Fruit fly (Drosophila melanogaster) whole organism, adult: ENCODE data around the gene ctrip.

Source experiments
- CG11617 ChIP-seq: fragments of 200-800 bp; sonication (Bioruptor generic); optimal IDR thresholded peaks from 2 replicates; lab custom pipeline; 2017; ENCODE audit warnings: mild to moderate bottlenecking, missing biosample characterization, missing genetic modification reagents, missing genetic modification characterization
- CG12768 ChIP-seq: fragments of 200-800 bp; sonication (Bioruptor generic); optimal IDR thresholded peaks from 2 replicates; lab custom pipeline; 2017; ENCODE audit warnings: missing biosample characterization, missing genetic modification characterization, mild to moderate bottlenecking, moderate library complexity, missing genetic modification reagents
- CG14711 ChIP-seq: fragments of 200-800 bp; sonication (Bioruptor generic); optimal IDR thresholded peaks from 2 replicates; lab custom pipeline; 2018; ENCODE audit warnings: missing biosample characterization, mild to moderate bottlenecking, missing genetic modification characterization, moderate library complexity
- CG1620 ChIP-seq: fragments of 200-800 bp; sonication (Bioruptor generic); optimal IDR thresholded peaks from 2 replicates; lab custom pipeline; 2016; ENCODE audit warnings: missing biosample characterization, missing genetic modification characterization
- CG33017 ChIP-seq: fragments of 200-800 bp; sonication (Bioruptor generic); optimal IDR thresholded peaks from 2 replicates; lab custom pipeline; 2018; ENCODE audit warnings: missing biosample characterization, mild to moderate bottlenecking, missing genetic modification characterization, moderate library complexity
- CG5204 ChIP-seq: fragments of 200-800 bp; sonication (Bioruptor generic); optimal IDR thresholded peaks from 2 replicates; lab custom pipeline; 2016; ENCODE audit warnings: missing biosample characterization, missing genetic modification characterization
- CG7045 ChIP-seq: fragments of 200-800 bp; sonication (Bioruptor generic); optimal IDR thresholded peaks from 2 replicates; lab custom pipeline; 2017; ENCODE audit warnings: missing biosample characterization, mild to moderate bottlenecking, missing genetic modification characterization
- CG7101 ChIP-seq: fragments of 200-800 bp; sonication (Bioruptor generic); optimal IDR thresholded peaks from 2 replicates; lab custom pipeline; 2018; ENCODE audit warnings: missing biosample characterization, mild to moderate bottlenecking, missing genetic modification characterization, moderate library complexity
- Clk ChIP-seq: fragments of 200-800 bp; sonication (Bioruptor generic); optimal IDR thresholded peaks from 2 replicates; lab custom pipeline; 2017; ENCODE audit warnings: missing biosample characterization, missing genetic modification characterization
- Crg-1 ChIP-seq: fragments of 200-800 bp; sonication (Bioruptor generic); optimal IDR thresholded peaks from 2 replicates; lab custom pipeline; 2016; ENCODE audit warnings: missing biosample characterization, missing genetic modification characterization
- Hr96 ChIP-seq: fragments of 200-800 bp; sonication (Bioruptor generic); optimal IDR thresholded peaks from 2 replicates; lab custom pipeline; 2016; ENCODE audit warnings: missing biosample characterization, missing genetic modification characterization
- Mnt ChIP-seq: fragments of 200-800 bp; sonication (Bioruptor generic); optimal IDR thresholded peaks from 2 replicates; lab custom pipeline; 2016; ENCODE audit warnings: missing biosample characterization, mild to moderate bottlenecking, missing genetic modification characterization
- bab1 ChIP-seq: fragments of 200-800 bp; sonication (Bioruptor generic); optimal IDR thresholded peaks from 3 replicates; lab custom pipeline; 2019; ENCODE audit warnings: missing biosample characterization, mild to moderate bottlenecking, missing genetic modification characterization, moderate library complexity
- cic ChIP-seq: fragments of 200-800 bp; sonication (Bioruptor generic); optimal IDR thresholded peaks from 2 replicates; lab custom pipeline; 2017; ENCODE audit warnings: missing biosample characterization, mild to moderate bottlenecking, missing genetic modification characterization, moderate library complexity
- cnc ChIP-seq, 2 experiments: fragments of >200 bp; optimal IDR thresholded peaks; 2 replicates each; lab custom pipeline; 2017
- kay ChIP-seq: fragments of 200-800 bp; sonication (Bioruptor generic); peaks from one replicate; lab custom pipeline; 2016; ENCODE audit warnings: missing biosample characterization, missing genetic modification characterization, borderline replicate concordance
- ovo ChIP-seq: fragments of 200-800 bp; sonication (Bioruptor generic); optimal IDR thresholded peaks from 2 replicates; lab custom pipeline; 2016; ENCODE audit warnings: missing biosample characterization, missing genetic modification characterization
- pad ChIP-seq: fragments of 200-800 bp; sonication (Bioruptor generic); optimal IDR thresholded peaks from 3 replicates; lab custom pipeline; 2017; ENCODE audit warnings: missing biosample characterization, missing genetic modification characterization, mild to moderate bottlenecking, moderate library complexity, missing genetic modification reagents
- tj ChIP-seq: fragments of 200-800 bp; sonication (Bioruptor generic); optimal IDR thresholded peaks from 3 replicates; lab custom pipeline; 2017; ENCODE audit warnings: missing biosample characterization, mild to moderate bottlenecking, missing genetic modification characterization, moderate library complexity
- toe ChIP-seq: fragments of 200-800 bp; sonication (Bioruptor generic); optimal IDR thresholded peaks from 2 replicates; lab custom pipeline; 2016; ENCODE audit warnings: missing biosample characterization, missing genetic modification characterization

ctrip gene

DNA sequence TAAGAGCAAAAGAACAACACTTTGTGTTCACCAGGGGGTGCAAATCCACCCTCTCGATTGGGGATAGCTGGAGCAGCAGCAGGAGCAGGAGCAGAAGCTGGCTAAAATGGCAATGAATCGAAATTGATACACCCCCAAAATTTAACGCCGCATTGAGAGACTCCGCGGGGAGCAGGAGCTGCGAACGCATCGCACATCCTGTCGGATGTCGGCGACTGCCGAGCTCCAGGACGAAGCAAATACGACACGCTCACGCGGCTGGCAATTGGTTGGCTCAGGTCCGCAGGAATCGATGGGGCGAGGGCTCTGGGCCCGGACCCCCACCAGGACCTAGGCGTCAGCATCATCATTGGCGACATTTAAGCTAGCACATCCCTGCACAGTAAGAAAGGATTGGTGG lies 31.1 kb upstream of the ctrip start:
- TF ChIP-seq bab1 (GFP tag; lab: Kevin White, UChicago): no peak
- no peak for TF ChIP-seq CG7101 (tag; lab: Kevin White, UChicago)
- TF ChIP-seq ovo (GFP tag; lab: Kevin White, UChicago): no peak
- TF ChIP-seq cnc (optimal IDR thresholded peaks at IDR 0.05; lab: Kevin White, UChicago): no peak
- no peak for TF ChIP-seq Clk
- no peak for TF ChIP-seq toe (GFP tag; lab: Kevin White, UChicago)
- TF ChIP-seq kay (GFP tag; lab: Kevin White, UChicago): no peak

DNA sequence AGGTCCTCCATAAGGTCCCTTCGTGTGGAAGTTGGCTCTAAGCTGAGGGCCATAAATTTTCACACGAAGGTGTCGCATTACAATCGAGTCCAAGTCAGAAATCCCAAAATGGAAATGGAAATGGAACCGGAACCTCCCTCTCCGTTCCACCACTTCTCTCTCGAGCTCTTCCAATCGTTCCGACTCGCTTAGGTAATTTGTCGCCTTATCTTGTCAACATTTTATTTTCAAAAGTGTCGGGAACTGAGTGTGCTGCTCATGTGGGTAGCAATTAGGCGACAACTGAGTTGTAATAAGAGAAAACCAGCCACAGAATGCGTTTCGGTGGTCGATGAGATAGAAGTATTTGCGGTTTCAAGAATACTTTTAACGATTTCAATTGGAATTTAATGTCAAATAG lies 28.9 kb upstream of the ctrip start:
- TF ChIP-seq cnc (optimal IDR thresholded peaks at IDR 0.05; lab: Kevin White, UChicago): no peak
- no peak for TF ChIP-seq bab1 (GFP tag; lab: Kevin White, UChicago)
- TF ChIP-seq Clk: no peak
- TF ChIP-seq cic (GFP tag; lab: Kevin White, UChicago): no peak

DNA sequence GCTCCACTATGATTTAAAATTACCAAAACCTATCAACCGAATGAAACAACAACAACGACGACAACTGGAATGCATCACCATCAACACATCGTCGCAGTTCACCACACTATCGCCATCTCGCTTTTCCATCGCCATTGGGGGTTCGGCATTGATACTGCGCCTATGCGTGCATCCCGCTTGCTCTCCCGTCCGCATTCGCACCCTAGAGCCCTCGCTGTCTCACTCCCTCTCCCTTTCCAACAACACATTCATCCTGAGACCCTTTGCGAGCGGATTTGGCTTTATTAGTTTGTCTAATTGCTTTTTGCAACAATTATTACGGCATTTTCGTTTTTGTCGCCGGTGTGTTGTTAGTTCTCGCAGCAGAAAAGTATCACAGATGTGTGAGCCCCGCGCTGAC lies 23.4 kb upstream of the ctrip start:
- TF ChIP-seq CG5204 (no peak), Hr96 (no peak), CG11617 (GFP tag; lab: Kevin White, UChicago) (no peak), Crg-1 (GFP tag; lab: Kevin White, UChicago) (no peak), CG33017 (tag; lab: Kevin White, UChicago) (no peak), CG1620 (GFP tag; lab: Kevin White, UChicago) (no peak), toe (GFP tag; lab: Kevin White, UChicago) (no peak), ovo (GFP tag; lab: Kevin White, UChicago) (no peak), CG7045 (GFP tag; lab: Kevin White, UChicago) (no peak), bab1 (GFP tag; lab: Kevin White, UChicago) (no peak), Mnt (GFP tag; lab: Kevin White, UChicago) (no peak)

DNA sequence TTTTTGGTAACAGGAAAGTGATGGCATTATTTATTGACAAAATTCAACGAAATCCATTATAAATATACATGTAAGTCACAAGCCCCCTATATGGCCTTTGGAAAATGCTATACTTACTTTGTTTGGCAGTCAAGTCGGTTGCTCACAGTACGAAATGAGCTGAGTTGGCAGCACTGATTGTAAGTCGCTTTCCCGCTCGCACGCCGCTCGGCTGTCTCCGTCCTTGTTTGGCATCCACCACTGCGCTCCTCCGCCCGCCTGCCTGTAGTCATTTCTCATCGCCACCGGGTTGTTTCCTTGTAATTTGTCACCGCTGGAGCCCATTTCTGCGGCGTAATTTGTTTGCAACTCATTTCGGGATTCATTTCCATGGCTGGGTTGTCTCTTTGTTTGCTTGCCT lies 21.7 kb upstream of the ctrip start:
- TF ChIP-seq CG11617 (GFP tag; lab: Kevin White, UChicago): no peak
- no peak for TF ChIP-seq cic (GFP tag; lab: Kevin White, UChicago)
- no peak for TF ChIP-seq CG14711 (tag; lab: Kevin White, UChicago)
- no peak for TF ChIP-seq Mnt (GFP tag; lab: Kevin White, UChicago)
- TF ChIP-seq Clk: no peak
- no peak for TF ChIP-seq CG1620 (GFP tag; lab: Kevin White, UChicago)
- TF ChIP-seq Hr96: no peak
- no peak for TF ChIP-seq Crg-1 (GFP tag; lab: Kevin White, UChicago)
- no peak for TF ChIP-seq bab1 (GFP tag; lab: Kevin White, UChicago)
- TF ChIP-seq CG12768 (GFP tag; lab: Kevin White, UChicago): no peak
- TF ChIP-seq CG33017 (tag; lab: Kevin White, UChicago): no peak
- TF ChIP-seq CG7101 (tag; lab: Kevin White, UChicago): no peak
- no peak for TF ChIP-seq kay (GFP tag; lab: Kevin White, UChicago)
- no peak for TF ChIP-seq CG5204

DNA sequence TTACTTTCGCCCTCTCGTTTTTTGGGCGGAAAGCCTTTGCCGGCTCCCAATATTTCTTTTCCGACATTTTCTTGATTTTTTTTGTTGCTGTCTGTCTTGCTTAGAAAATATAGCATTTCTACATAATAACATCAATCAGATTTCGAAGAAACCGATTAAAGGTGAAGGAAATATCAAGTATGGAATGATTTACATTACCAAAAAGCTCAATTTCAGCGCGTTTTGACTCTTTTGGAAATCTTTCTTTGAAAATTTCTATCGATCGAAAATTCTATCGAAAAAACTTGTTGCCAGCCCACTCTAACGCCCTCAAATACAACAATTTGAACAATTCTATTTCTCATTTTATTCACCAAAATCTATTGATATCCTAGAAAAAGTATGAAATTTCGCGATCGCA lies 19.3 kb upstream of the ctrip start, which contains the start of gene CG14659:
Gene CG14659 (minus strand): TSS at position 101 of the 400 bp plus-strand sequence.
- TF ChIP-seq CG5204 (no peak), bab1 (GFP tag; lab: Kevin White, UChicago) (no peak), pad (GFP tag; lab: Kevin White, UChicago) (no peak), CG7101 (tag; lab: Kevin White, UChicago) (no peak), CG11617 (GFP tag; lab: Kevin White, UChicago) (no peak), kay (GFP tag; lab: Kevin White, UChicago) (no peak)

DNA sequence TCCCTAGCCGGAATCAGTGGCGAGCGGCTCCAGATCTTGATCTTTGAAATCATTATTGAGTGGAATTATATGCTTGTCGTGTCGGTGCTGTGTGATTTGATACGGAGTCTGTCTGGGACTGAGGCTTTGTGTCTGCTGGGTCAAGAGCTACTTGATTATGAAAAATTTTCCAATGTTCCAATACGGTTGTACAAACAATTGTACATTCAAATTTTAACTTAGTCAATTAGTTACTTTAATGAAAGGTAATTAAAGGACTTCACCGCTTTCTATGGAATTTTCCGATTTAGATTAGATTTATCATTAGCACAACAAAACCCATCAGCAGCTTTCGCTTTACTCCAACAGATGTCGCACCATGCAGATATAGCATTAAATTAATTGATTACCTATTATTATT lies 18.5 kb upstream of the ctrip start, which contains the start of gene CG14658:
Gene CG14658 (minus strand): TSS at position 101 of the 400 bp plus-strand sequence.
- TF ChIP-seq CG7101 (tag; lab: Kevin White, UChicago): no peak
- TF ChIP-seq bab1 (GFP tag; lab: Kevin White, UChicago): no peak
- no peak for TF ChIP-seq kay (GFP tag; lab: Kevin White, UChicago)
- no peak for TF ChIP-seq Mnt (GFP tag; lab: Kevin White, UChicago)
- no peak for TF ChIP-seq CG14711 (tag; lab: Kevin White, UChicago)
- no peak for TF ChIP-seq cnc (optimal IDR thresholded peaks at IDR 0.05; lab: Kevin White, UChicago)
- no peak for TF ChIP-seq Crg-1 (GFP tag; lab: Kevin White, UChicago)
- no peak for TF ChIP-seq CG33017 (tag; lab: Kevin White, UChicago)
- TF ChIP-seq Hr96: no peak
- no peak for TF ChIP-seq ovo (GFP tag; lab: Kevin White, UChicago)
- TF ChIP-seq Clk: no peak
- no peak for TF ChIP-seq CG1620 (GFP tag; lab: Kevin White, UChicago)
- TF ChIP-seq CG7045 (GFP tag; lab: Kevin White, UChicago): no peak
- TF ChIP-seq toe (GFP tag; lab: Kevin White, UChicago): no peak
- TF ChIP-seq tj: no peak
- TF ChIP-seq CG5204: no peak
- TF ChIP-seq cic (GFP tag; lab: Kevin White, UChicago): no peak
- TF ChIP-seq CG12768 (GFP tag; lab: Kevin White, UChicago): no peak

DNA sequence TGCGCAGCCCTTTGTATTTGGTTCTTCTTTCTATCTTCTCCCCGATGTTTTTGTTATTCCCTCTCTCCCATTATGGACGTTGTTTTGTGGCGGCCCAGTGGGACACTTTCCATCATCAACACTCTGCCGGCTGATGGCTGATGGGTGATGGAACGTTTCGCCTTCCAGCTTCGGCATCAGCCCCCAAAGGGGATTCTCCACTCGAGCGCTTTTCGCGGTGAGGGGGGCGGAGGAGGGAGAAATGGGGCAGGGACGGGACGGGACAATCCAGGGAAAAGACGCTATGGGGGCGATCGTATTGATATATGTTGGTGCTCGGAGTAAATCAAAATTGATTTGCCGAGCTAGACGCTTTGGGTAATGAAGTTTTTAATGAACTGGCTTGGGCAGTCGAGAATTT lies 13.3 kb upstream of the ctrip start:
- TF ChIP-seq Hr96: no peak
- TF ChIP-seq kay (GFP tag; lab: Kevin White, UChicago): no peak
- TF ChIP-seq Crg-1 (GFP tag; lab: Kevin White, UChicago): no peak
- TF ChIP-seq Clk: no peak
- TF ChIP-seq CG33017 (tag; lab: Kevin White, UChicago): no peak
- TF ChIP-seq CG7045 (GFP tag; lab: Kevin White, UChicago): no peak
- no peak for TF ChIP-seq CG11617 (GFP tag; lab: Kevin White, UChicago)
- TF ChIP-seq toe (GFP tag; lab: Kevin White, UChicago): no peak
- TF ChIP-seq CG14711 (tag; lab: Kevin White, UChicago): no peak
- no peak for TF ChIP-seq cic (GFP tag; lab: Kevin White, UChicago)
- no peak for TF ChIP-seq ovo (GFP tag; lab: Kevin White, UChicago)
- no peak for TF ChIP-seq CG12768 (GFP tag; lab: Kevin White, UChicago)
- TF ChIP-seq bab1 (GFP tag; lab: Kevin White, UChicago): no peak
- no peak for TF ChIP-seq CG5204
- TF ChIP-seq Mnt (GFP tag; lab: Kevin White, UChicago): no peak
- TF ChIP-seq cnc (optimal IDR thresholded peaks at IDR 0.05; lab: Kevin White, UChicago): no peak
- TF ChIP-seq CG1620 (GFP tag; lab: Kevin White, UChicago): no peak
- TF ChIP-seq pad (GFP tag; lab: Kevin White, UChicago): no peak
